Worm (Caenorhabditis elegans) whole organism, L2 larva: Measurements from ENCODE around the gene gos-28.

ENCODE experiments used
- ZK546.5 ChIP-seq: sonication (generic microtip); optimal IDR thresholded peaks from 2 replicates; lab custom pipeline; 2017; ENCODE audit warnings: missing biosample characterization, missing genetic modification characterization
- aly-2 ChIP-seq: fragments of 150-350 bp; optimal IDR thresholded peaks from 2 replicates; lab custom pipeline; 2014; ENCODE audit warnings: missing biosample characterization, missing genetic modification characterization
- egl-27 ChIP-seq: sonication (generic microtip); optimal IDR thresholded peaks from 3 replicates; lab custom pipeline; 2017; ENCODE audit warnings: missing biosample characterization, missing genetic modification reagents, missing genetic modification characterization
- unc-39 ChIP-seq: fragments of 150-350 bp; optimal IDR thresholded peaks from 2 replicates; lab custom pipeline; 2014; ENCODE audit warnings: missing biosample characterization, missing genetic modification characterization

DNA sequence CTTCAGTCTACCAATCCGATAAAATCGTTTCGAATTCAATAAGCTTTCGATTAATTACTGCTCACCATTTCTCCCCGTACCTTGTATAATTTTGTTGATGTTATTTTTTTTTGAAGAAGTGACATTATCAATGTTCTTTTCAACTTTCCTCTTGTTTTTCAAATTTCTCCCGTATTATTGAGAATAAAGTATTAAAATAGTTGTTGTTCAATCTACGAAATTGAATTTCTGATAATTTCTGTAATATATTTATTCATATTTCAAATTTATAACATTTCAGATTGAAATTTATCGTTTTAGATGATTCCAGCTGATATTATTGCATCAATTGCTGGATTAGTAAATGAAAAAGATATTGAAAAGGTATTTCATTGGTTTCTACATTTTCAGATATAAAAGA, 37.0 kb upstream of the gos-28 start, which contains the start of gene trd-1:
- no peak for TF ChIP-seq ZK546.5
- TF ChIP-seq egl-27 (tag; lab: Kevin White, UChicago), result no peak
- TF ChIP-seq unc-39 (tag; lab: Kevin White, UChicago), result no peak
- no peak for TF ChIP-seq aly-2 (tag; lab: Kevin White, UChicago)
